Worm (Caenorhabditis elegans): ENCODE data around the gene srb-5.

- no peak for TF ChIP-seq cog-1 (tag; optimal IDR thresholded peaks at IDR 0.05)
- TF ChIP-seq T22C8.4 (GFP tag; IDR thresholded peaks at IDR 0.05) = no peak
- TF ChIP-seq flt-1 (GFP tag; IDR thresholded peaks at IDR 0.05) = no peak
- TF ChIP-seq tab-1 (GFP tag; IDR thresholded peaks at IDR 0.05) = no peak
- TF ChIP-seq ztf-29 (GFP tag; IDR thresholded peaks at IDR 0.05) = no peak
Observed at ce11 chrII:5180272-5180671, 17.1 kb upstream of the srb-5 start.

Measured in whole organism, midembryonic.